Worm (Caenorhabditis elegans): ENCODE results near the gene thn-2.

ce11 chrIV:12385061-12385460 lies 2.1 kb downstream of the thn-2 start, which contains the start of gene F28D1.6:
- TF ChIP-seq ama-1 (optimal IDR thresholded peaks at IDR 0.05): no peak
- no peak for TF ChIP-seq hlh-15 (tag; optimal IDR thresholded peaks at IDR 0.05)
- no peak for TF ChIP-seq pat-9 (tag; optimal IDR thresholded peaks at IDR 0.05)
- no peak for TF ChIP-seq tbx-2 (tag; optimal IDR thresholded peaks at IDR 0.05)
- no peak for TF ChIP-seq ref-2 (tag; optimal IDR thresholded peaks at IDR 0.05)
- no peak for TF ChIP-seq nhr-11 (tag; optimal IDR thresholded peaks at IDR 0.05)
- no peak for TF ChIP-seq ahr-1 (tag; optimal IDR thresholded peaks at IDR 0.05)
- no peak for TF ChIP-seq ceh-30 (tag; optimal IDR thresholded peaks at IDR 0.05)
- no peak for TF ChIP-seq pag-3 (tag; optimal IDR thresholded peaks at IDR 0.05; ENCODE audit: borderline replicate concordance)

All from whole organism, late embryonic.